Worm (Caenorhabditis elegans): ENCODE measurements around the gene W03A5.1.

ce11 chrIII:5423665-5424133 lies 16.0 kb downstream of the W03A5.1 start, which contains the start of gene dnj-24:
- TF ChIP-seq pag-3 (tag; optimal IDR thresholded peaks at IDR 0.05; ENCODE audit: borderline replicate concordance): no peak
- TF ChIP-seq ceh-24 (tag; optimal IDR thresholded peaks at IDR 0.05): no peak
- no peak for TF ChIP-seq nfya-1 (tag; optimal IDR thresholded peaks at IDR 0.05)
- no peak for TF ChIP-seq hlh-8 (tag; optimal IDR thresholded peaks at IDR 0.05)
- TF ChIP-seq hlh-30 (tag; optimal IDR thresholded peaks at IDR 0.05; ENCODE audit: insufficient read depth): no peak
- TF ChIP-seq ttx-3 (tag; optimal IDR thresholded peaks at IDR 0.05): no peak
- TF ChIP-seq ceh-9 (tag; optimal IDR thresholded peaks at IDR 0.05): no peak
